Worm (Caenorhabditis elegans) whole organism, late embryonic: ENCODE data around the gene Y75B8A.32.

Experiments
- C08G9.2 ChIP-seq: sonication (generic microtip); optimal IDR thresholded peaks from 2 replicates; lab custom pipeline; 2016; ENCODE audit warnings: mild to moderate bottlenecking, missing genetic modification characterization, moderate library complexity, missing compliant biosample characterization
- F13H6.1 ChIP-seq: sonication (generic microtip); optimal IDR thresholded peaks from 2 replicates; lab custom pipeline; 2016; ENCODE audit warnings: missing genetic modification characterization, missing compliant biosample characterization
- K02D7.2 ChIP-seq: sonication (generic microtip); optimal IDR thresholded peaks from 2 replicates; lab custom pipeline; 2017; ENCODE audit warnings: mild to moderate bottlenecking, missing genetic modification characterization, missing compliant biosample characterization
- K09A11.1 ChIP-seq: sonication (generic microtip); optimal IDR thresholded peaks from 2 replicates; lab custom pipeline; 2017; ENCODE audit warnings: antibody characterized with exemption, mild to moderate bottlenecking, missing genetic modification characterization, missing compliant biosample characterization; ENCODE audit not compliant: insufficient read depth
- T23F11.4 ChIP-seq: fragments of 200-800 bp; sonication (Bioruptor generic); optimal IDR thresholded peaks from 2 replicates; lab custom pipeline; 2018; ENCODE audit warnings: mild to moderate bottlenecking, missing genetic modification characterization, missing compliant biosample characterization
- Y22D7AL.16 ChIP-seq: sonication (generic microtip); optimal IDR thresholded peaks from 2 replicates; lab custom pipeline; 2016; ENCODE audit warnings: missing genetic modification characterization, missing compliant biosample characterization
- ceh-2 ChIP-seq: sonication (generic microtip); optimal IDR thresholded peaks from 2 replicates; lab custom pipeline; 2016; ENCODE audit warnings: missing genotype, missing genetic modification characterization, missing compliant biosample characterization
- ceh-22 ChIP-seq: sonication (generic microtip); optimal IDR thresholded peaks from 2 replicates; lab custom pipeline; 2017; ENCODE audit warnings: missing biosample characterization, missing genetic modification characterization
- ceh-24 ChIP-seq: sonication (generic microtip); optimal IDR thresholded peaks from 2 replicates; lab custom pipeline; 2016; ENCODE audit warnings: mild to moderate bottlenecking, missing genetic modification characterization, missing compliant biosample characterization
- ceh-30 ChIP-seq: fragments of 150-350 bp; optimal IDR thresholded peaks from 2 replicates; lab custom pipeline; 2014; ENCODE audit warnings: missing biosample characterization, missing genetic modification characterization
- ceh-31 ChIP-seq: sonication (generic microtip); optimal IDR thresholded peaks from 2 replicates; lab custom pipeline; 2016; ENCODE audit warnings: missing genetic modification characterization, missing compliant biosample characterization
- ceh-34 ChIP-seq: sonication (generic microtip); optimal IDR thresholded peaks from 2 replicates; lab custom pipeline; 2016; ENCODE audit warnings: mild to moderate bottlenecking, missing genetic modification characterization, missing compliant biosample characterization
- ceh-45 ChIP-seq: fragments of 200-800 bp; sonication (Bioruptor generic); IDR thresholded peaks from 2 replicates; pipeline ENCODE4 v1.3.6; 2022; ENCODE audit warnings: missing genetic modification reagents, missing genetic modification characterization, missing compliant biosample characterization
- ceh-6 ChIP-seq: fragments of 200-800 bp; sonication (Bioruptor generic); optimal IDR thresholded peaks from 2 replicates; lab custom pipeline; 2018; ENCODE audit warnings: mild to moderate bottlenecking, missing genetic modification characterization, missing compliant biosample characterization
- ceh-9 ChIP-seq: sonication (generic microtip); optimal IDR thresholded peaks from 2 replicates; lab custom pipeline; 2016; ENCODE audit warnings: mild to moderate bottlenecking, missing genetic modification characterization, inconsistent platforms, missing compliant biosample characterization
- che-1 ChIP-seq: sonication (generic microtip); optimal IDR thresholded peaks from 2 replicates; lab custom pipeline; 2016; ENCODE audit warnings: mild to moderate bottlenecking, missing genetic modification characterization, missing compliant biosample characterization
- dmd-4 ChIP-seq: sonication (generic microtip); optimal IDR thresholded peaks from 2 replicates; lab custom pipeline; 2016; ENCODE audit warnings: borderline replicate concordance, missing genetic modification characterization, missing compliant biosample characterization
- dve-1 ChIP-seq: sonication (generic microtip); optimal IDR thresholded peaks from 2 replicates; lab custom pipeline; 2017; ENCODE audit warnings: antibody characterized with exemption, mild to moderate bottlenecking, missing genetic modification characterization, missing compliant biosample characterization
- elt-2 ChIP-seq: sonication (generic microtip); optimal IDR thresholded peaks from 2 replicates; lab custom pipeline; 2016; ENCODE audit warnings: missing genetic modification reagents, missing genetic modification characterization, missing compliant biosample characterization
- elt-4 ChIP-seq: sonication (generic microtip); optimal IDR thresholded peaks from 2 replicates; lab custom pipeline; 2016; ENCODE audit warnings: missing genetic modification characterization, missing compliant biosample characterization
- ets-4 ChIP-seq: sonication (generic microtip); optimal IDR thresholded peaks from 2 replicates; lab custom pipeline; 2016; ENCODE audit warnings: missing genetic modification characterization, missing compliant biosample characterization
- eyg-1 ChIP-seq: sonication (generic microtip); optimal IDR thresholded peaks from 2 replicates; lab custom pipeline; 2016; ENCODE audit warnings: missing genotype, missing genetic modification characterization, missing compliant biosample characterization
- fax-1 ChIP-seq: sonication (generic microtip); optimal IDR thresholded peaks from 2 replicates; lab custom pipeline; 2016; ENCODE audit warnings: missing genotype, missing genetic modification characterization, missing compliant biosample characterization
- fkh-10 ChIP-seq: fragments of 150-350 bp; optimal IDR thresholded peaks from 2 replicates; lab custom pipeline; 2014; ENCODE audit warnings: missing biosample characterization, missing genetic modification reagents, missing genetic modification characterization
- fkh-6 ChIP-seq: sonication (generic microtip); optimal IDR thresholded peaks from 2 replicates; lab custom pipeline; 2016; ENCODE audit warnings: missing genetic modification characterization, missing compliant biosample characterization
- gmeb-2 ChIP-seq: sonication (generic microtip); optimal IDR thresholded peaks from 2 replicates; lab custom pipeline; 2016; ENCODE audit warnings: missing genetic modification characterization, inconsistent platforms, missing compliant biosample characterization
- hlh-15 ChIP-seq: sonication (generic microtip); optimal IDR thresholded peaks from 2 replicates; lab custom pipeline; 2016; ENCODE audit warnings: missing genetic modification characterization, missing compliant biosample characterization
- hlh-6 ChIP-seq: sonication (generic microtip); optimal IDR thresholded peaks from 2 replicates; lab custom pipeline; 2016; ENCODE audit warnings: missing genotype, missing genetic modification characterization, missing compliant biosample characterization
- lim-6 ChIP-seq: sonication (generic microtip); optimal IDR thresholded peaks from 2 replicates; lab custom pipeline; 2016; ENCODE audit warnings: missing genetic modification characterization, missing compliant biosample characterization
- lin-11 ChIP-seq: fragments of 200-800 bp; sonication (Bioruptor generic); optimal IDR thresholded peaks from 2 replicates; lab custom pipeline; 2018; ENCODE audit warnings: mild to moderate bottlenecking, missing genetic modification characterization, missing compliant biosample characterization
- mec-3 ChIP-seq: sonication (generic microtip); optimal IDR thresholded peaks from 2 replicates; lab custom pipeline; 2016; ENCODE audit warnings: borderline replicate concordance, missing genetic modification characterization, missing compliant biosample characterization
- nhr-232 ChIP-seq: sonication (generic microtip); optimal IDR thresholded peaks from 2 replicates; lab custom pipeline; 2016; ENCODE audit warnings: missing genetic modification characterization, missing compliant biosample characterization
- npax-4 ChIP-seq: sonication (generic microtip); optimal IDR thresholded peaks from 2 replicates; lab custom pipeline; 2016; ENCODE audit warnings: missing genetic modification characterization, missing compliant biosample characterization
- pag-3 ChIP-seq: sonication (generic microtip); optimal IDR thresholded peaks from 2 replicates; lab custom pipeline; 2016; ENCODE audit warnings: missing compliant biosample characterization, missing genetic modification characterization, borderline replicate concordance
- pat-9 ChIP-seq: fragments of 200-800 bp; sonication (Bioruptor generic); optimal IDR thresholded peaks from 2 replicates; lab custom pipeline; 2018; ENCODE audit warnings: mild to moderate bottlenecking, missing genetic modification characterization, moderate library complexity, missing compliant biosample characterization
- pax-1 ChIP-seq: fragments of 150-350 bp; optimal IDR thresholded peaks from 2 replicates; lab custom pipeline; 2014; ENCODE audit warnings: missing biosample characterization, missing genetic modification characterization
- pha-2 ChIP-seq: sonication (generic microtip); optimal IDR thresholded peaks from 2 replicates; lab custom pipeline; 2017; ENCODE audit warnings: mild to moderate bottlenecking, missing genetic modification characterization, missing compliant biosample characterization
- pha-4 ChIP-seq: fragments of 150-350 bp; optimal IDR thresholded peaks from 2 replicates; lab custom pipeline; 2018; ENCODE audit warnings: missing biosample characterization, missing genetic modification reagents, missing genetic modification characterization
- pqm-1 ChIP-seq: sonication (generic microtip); optimal IDR thresholded peaks from 2 replicates; lab custom pipeline; 2016; ENCODE audit warnings: missing genetic modification characterization, missing compliant biosample characterization
- ref-2 ChIP-seq: sonication (generic microtip); optimal IDR thresholded peaks from 2 replicates; lab custom pipeline; 2016; ENCODE audit warnings: missing genetic modification characterization, missing compliant biosample characterization
- sdc-2 ChIP-seq: sonication (generic microtip); optimal IDR thresholded peaks from 2 replicates; lab custom pipeline; 2016; ENCODE audit warnings: missing genotype, missing genetic modification characterization, missing compliant biosample characterization
- sox-4 ChIP-seq: sonication (generic microtip); optimal IDR thresholded peaks from 2 replicates; lab custom pipeline; 2017; ENCODE audit warnings: mild to moderate bottlenecking, missing genetic modification characterization, inconsistent platforms, missing compliant biosample characterization
- tbx-2 ChIP-seq: sonication (generic microtip); optimal IDR thresholded peaks from 2 replicates; lab custom pipeline; 2016; ENCODE audit warnings: missing genetic modification characterization, missing compliant biosample characterization
- tbx-7 ChIP-seq: sonication (generic microtip); optimal IDR thresholded peaks from 2 replicates; lab custom pipeline; 2016; ENCODE audit warnings: missing genotype, missing genetic modification characterization, missing compliant biosample characterization
- ttx-3 ChIP-seq: sonication (generic microtip); optimal IDR thresholded peaks from 2 replicates; lab custom pipeline; 2016; ENCODE audit warnings: missing genetic modification reagents, missing genetic modification characterization, missing compliant biosample characterization
- unc-3 ChIP-seq, 2 experiments: fragments of 200-800 bp in 1 of 2; sonication (Bioruptor generic) in 1 of 2; sonication (generic microtip) in 1 of 2; conservative IDR thresholded peaks in 1 of 2; optimal IDR thresholded peaks in 1 of 2; 2 replicates each; pipeline versions ENCODE4 v1.3.6 to Lab custom; 2016 to 2022; ENCODE audit warnings: missing compliant biosample characterization in 2 of 2, missing genetic modification characterization in 2 of 2, missing genetic modification reagents in 1 of 2
- zip-5 ChIP-seq: sonication (generic microtip); optimal IDR thresholded peaks from 2 replicates; lab custom pipeline; 2016; ENCODE audit warnings: missing genetic modification characterization, missing compliant biosample characterization
- ztf-16 ChIP-seq: sonication (generic microtip); optimal IDR thresholded peaks from 2 replicates; lab custom pipeline; 2017; ENCODE audit warnings: missing genetic modification characterization, missing compliant biosample characterization

Gene Y75B8A.32

ce11 chrIII:12359265-12359664, 904 bp upstream of the Y75B8A.32 start, which contains the start of gene Y75B8A.34:
TSS of gene Y75B8A.34 (plus strand) at chrIII:12359565.
- TF ChIP-seq ztf-16 (tag; lab: Kevin White, UChicago) (no peak), ceh-34 (tag; lab: Kevin White, UChicago) (no peak), elt-4 (no peak), lim-6 (no peak), sox-4 (tag; lab: Kevin White, UChicago) (no peak), dmd-4 (no peak), fkh-6 (tag; lab: Kevin White, UChicago) (no peak), pha-4 (tag; lab: Kevin White, UChicago) (no peak), ets-4 (tag; lab: Kevin White, UChicago) (no peak), lin-11 (tag; lab: Kevin White, UChicago) (no peak), pax-1 (tag; lab: Kevin White, UChicago) (no peak), pha-2 (tag; lab: Kevin White, UChicago) (no peak), ceh-2 (tag; lab: Kevin White, UChicago) (no peak), pat-9 (tag; lab: Kevin White, UChicago) (no peak), ceh-31 (tag; lab: Kevin White, UChicago) (no peak), dve-1 (tag; lab: Kevin White, UChicago) (no peak)
- TF ChIP-seq, all 69 proteins: peak for 0

ce11 chrIII:12356588-12356987, 1.8 kb downstream of the Y75B8A.32 start:
- TF ChIP-seq ceh-22 (no peak), nhr-232 (no peak), dmd-4 (no peak), hlh-15 (no peak), unc-3 (GFP tag; conservative IDR thresholded peaks at IDR 0.05; lab: Robert Waterston, UW) (no peak), unc-3 (tag; optimal IDR thresholded peaks at IDR 0.05; lab: Kevin White, UChicago) (no peak), mec-3 (tag; lab: Kevin White, UChicago) (no peak), fkh-6 (tag; lab: Kevin White, UChicago) (no peak), ceh-9 (tag; lab: Kevin White, UChicago) (no peak), ceh-2 (tag; lab: Kevin White, UChicago) (no peak), fkh-10 (GFP tag; lab: Kevin White, UChicago) (no peak)

- no peak for TF ChIP-seq elt-4
- no peak for TF ChIP-seq ceh-9 (tag; lab: Kevin White, UChicago)
- TF ChIP-seq pax-1 (tag; lab: Kevin White, UChicago), result peak; percentile 15
- peak; percentile 27 for TF ChIP-seq fkh-6 (tag; lab: Kevin White, UChicago)
- TF ChIP-seq ttx-3 (tag; lab: Kevin White, UChicago), result peak; percentile 19
- no peak for TF ChIP-seq ceh-24 (tag; lab: Kevin White, UChicago)
- peak; percentile 84 for TF ChIP-seq zip-5 (tag; lab: Kevin White, UChicago)
- TF ChIP-seq ceh-45 (GFP tag; lab: Robert Waterston, UW), result no peak
- no peak for TF ChIP-seq npax-4
- TF ChIP-seq ceh-22, result no peak
- TF ChIP-seq K02D7.2 (tag; lab: Kevin White, UChicago), result no peak
- peak; percentile 24 for TF ChIP-seq ztf-16 (tag; lab: Kevin White, UChicago)
- no peak for TF ChIP-seq ceh-6 (GFP tag; lab: Kevin White, UChicago)
- peak; percentile 95 for TF ChIP-seq ceh-31 (tag; lab: Kevin White, UChicago)
- TF ChIP-seq C08G9.2 (tag; lab: Kevin White, UChicago), result peak; percentile 93
- TF ChIP-seq dmd-4, result no peak
- TF ChIP-seq pqm-1, result peak; percentile 54
- no peak for TF ChIP-seq ceh-30 (tag; lab: Kevin White, UChicago)
- peak; percentile 82 for TF ChIP-seq tbx-7 (tag; lab: Kevin White, UChicago)
- peak; percentile 32 for TF ChIP-seq F13H6.1 (tag; lab: Kevin White, UChicago)
- no peak for TF ChIP-seq Y22D7AL.16 (tag; lab: Kevin White, UChicago)
- TF ChIP-seq hlh-6, result no peak
- TF ChIP-seq elt-2 (tag; lab: Kevin White, UChicago), result peak; percentile 77
- TF ChIP-seq gmeb-2 (tag; lab: Kevin White, UChicago), result no peak
- peak; percentile 88 for TF ChIP-seq tbx-2 (tag; lab: Kevin White, UChicago)
- peak; percentile 65 for TF ChIP-seq ref-2
- TF ChIP-seq pag-3 (tag; lab: Kevin White, UChicago), result no peak
- TF ChIP-seq K09A11.1 (tag; lab: Kevin White, UChicago), result no peak
- no peak for TF ChIP-seq che-1 (tag; lab: Kevin White, UChicago)
- peak; percentile 36 for TF ChIP-seq eyg-1
- TF ChIP-seq fax-1 (tag; lab: Kevin White, UChicago), result peak; percentile 77
- peak; percentile 58 for TF ChIP-seq ceh-34 (tag; lab: Kevin White, UChicago)
- TF ChIP-seq sdc-2 (tag; lab: Kevin White, UChicago), result no peak
- TF ChIP-seq T23F11.4, result no peak
Observed at ce11 chrIII:12351301-12351700, 7.1 kb downstream of the Y75B8A.32 start, which contains the start of the genes pph-4.1 and Y75B8A.31. TSS of gene pph-4.1 (minus strand) at chrIII:12351336. TSS of gene Y75B8A.31 (plus strand) at chrIII:12351642.
